Worm (Caenorhabditis elegans) whole organism, L4/young adult: ENCODE measurements around the gene sid-2.

ENCODE experiments used
- W03F9.2 ChIP-seq: fragments of 150-350 bp; optimal IDR thresholded peaks from 2 replicates; lab custom pipeline; 2014; ENCODE audit warnings: missing biosample characterization, missing genetic modification characterization
- dao-5 ChIP-seq: sonication (generic microtip); optimal IDR thresholded peaks from 2 replicates; lab custom pipeline; 2016; ENCODE audit warnings: missing genotype, missing genetic modification characterization, moderate library complexity, missing compliant biosample characterization
- him-1 ChIP-seq: sonication (generic microtip); optimal IDR thresholded peaks from 2 replicates; lab custom pipeline; 2016; ENCODE audit warnings: missing genotype, missing genetic modification reagents, missing genetic modification characterization, missing compliant biosample characterization

sid-2 gene

ce11 chrIII:13645885-13646488 lies 33.3 kb upstream of the sid-2 start:
- TF ChIP-seq him-1 (tag; lab: Kevin White, UChicago): no peak
- no peak for TF ChIP-seq W03F9.2 (tag; lab: Kevin White, UChicago)
- no peak for TF ChIP-seq dao-5 (tag; lab: Kevin White, UChicago)

ce11 chrIII:13648540-13648939 lies 30.7 kb upstream of the sid-2 start:
- TF ChIP-seq W03F9.2 (tag; lab: Kevin White, UChicago) (no peak), him-1 (tag; lab: Kevin White, UChicago) (no peak), dao-5 (tag; lab: Kevin White, UChicago) (no peak)

- TF ChIP-seq him-1 (tag; lab: Kevin White, UChicago): no peak
- TF ChIP-seq dao-5 (tag; lab: Kevin White, UChicago): no peak
- no peak for TF ChIP-seq W03F9.2 (tag; lab: Kevin White, UChicago)
These were observed 27.8 kb upstream of the sid-2 start for ce11 chrIII:13651414-13651813.

ce11 chrIII:13652010-13652409 lies 27.2 kb upstream of the sid-2 start:
- no peak for TF ChIP-seq W03F9.2 (tag; lab: Kevin White, UChicago)
- no peak for TF ChIP-seq dao-5 (tag; lab: Kevin White, UChicago)
- TF ChIP-seq him-1 (tag; lab: Kevin White, UChicago): no peak

- no peak for TF ChIP-seq W03F9.2 (tag; lab: Kevin White, UChicago)
- TF ChIP-seq dao-5 (tag; lab: Kevin White, UChicago): no peak
- no peak for TF ChIP-seq him-1 (tag; lab: Kevin White, UChicago)
These were observed 26.5 kb upstream of the sid-2 start for ce11 chrIII:13652708-13653107.

- TF ChIP-seq him-1 (tag; lab: Kevin White, UChicago): no peak
- no peak for TF ChIP-seq W03F9.2 (tag; lab: Kevin White, UChicago)
- TF ChIP-seq dao-5 (tag; lab: Kevin White, UChicago): no peak
These were observed 24.3 kb upstream of the sid-2 start for ce11 chrIII:13654950-13655349.

- TF ChIP-seq W03F9.2 (tag; lab: Kevin White, UChicago) (no peak), dao-5 (tag; lab: Kevin White, UChicago) (no peak), him-1 (tag; lab: Kevin White, UChicago) (no peak)
These were observed 22.6 kb upstream of the sid-2 start for ce11 chrIII:13656680-13657079.

- TF ChIP-seq him-1 (tag; lab: Kevin White, UChicago) (no peak), W03F9.2 (tag; lab: Kevin White, UChicago) (no peak), dao-5 (tag; lab: Kevin White, UChicago) (no peak)
These were observed 21.3 kb upstream of the sid-2 start for ce11 chrIII:13657975-13658374.

ce11 chrIII:13659028-13659427 lies 20.2 kb upstream of the sid-2 start:
- no peak for TF ChIP-seq W03F9.2 (tag; lab: Kevin White, UChicago)

ce11 chrIII:13660123-13660522 lies 19.1 kb upstream of the sid-2 start:
- no peak for TF ChIP-seq W03F9.2 (tag; lab: Kevin White, UChicago)
- TF ChIP-seq dao-5 (tag; lab: Kevin White, UChicago): no peak
- no peak for TF ChIP-seq him-1 (tag; lab: Kevin White, UChicago)

- TF ChIP-seq W03F9.2 (tag; lab: Kevin White, UChicago) (no peak), dao-5 (tag; lab: Kevin White, UChicago) (no peak), him-1 (tag; lab: Kevin White, UChicago) (no peak)
These were observed 12.8 kb upstream of the sid-2 start for ce11 chrIII:13666406-13666805.

- no peak for TF ChIP-seq W03F9.2 (tag; lab: Kevin White, UChicago)
- TF ChIP-seq dao-5 (tag; lab: Kevin White, UChicago): no peak
- TF ChIP-seq him-1 (tag; lab: Kevin White, UChicago): no peak
These were observed 11.5 kb upstream of the sid-2 start, which contains the start of gene flp-15 for ce11 chrIII:13667739-13668138. flp-15 (minus strand) TSS chrIII:13667839.

- no peak for TF ChIP-seq dao-5 (tag; lab: Kevin White, UChicago)
- TF ChIP-seq him-1 (tag; lab: Kevin White, UChicago): no peak
- TF ChIP-seq W03F9.2 (tag; lab: Kevin White, UChicago): no peak
These were observed 9.7 kb upstream of the sid-2 start for ce11 chrIII:13669519-13669918.

ce11 chrIII:13672654-13673330 lies 6.5 kb upstream of the sid-2 start, which contains the start of gene aqp-11:
aqp-11 (plus strand) TSS chrIII:13673280.
- TF ChIP-seq him-1 (tag; lab: Kevin White, UChicago) (no peak), W03F9.2 (tag; lab: Kevin White, UChicago) (no peak), dao-5 (tag; lab: Kevin White, UChicago) (no peak)
